Worm (Caenorhabditis elegans): ENCODE measurements around the gene R08B4.3.

The R08B4.3 gene

DNA sequence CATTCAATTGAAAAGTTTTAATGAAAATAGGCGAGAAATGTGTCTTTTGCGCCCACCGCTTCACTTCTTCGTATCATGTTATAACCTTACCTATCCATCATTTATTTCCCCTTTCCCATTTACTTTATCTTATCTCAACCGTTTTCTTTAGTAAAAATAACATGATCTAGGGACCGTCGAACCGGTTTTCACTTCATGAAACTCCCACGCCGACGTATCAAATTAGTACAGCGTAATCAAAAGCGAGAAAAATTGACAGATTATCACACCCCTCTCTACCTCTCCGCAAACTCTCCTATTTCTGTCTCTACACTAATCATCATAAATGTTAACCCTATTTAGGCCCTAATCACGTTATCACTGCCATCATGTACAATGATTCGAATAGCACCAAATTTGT is 16.2 kb upstream of the R08B4.3 start:
- TF ChIP-seq B0310.2 (tag; optimal IDR thresholded peaks at IDR 0.05): no peak
- TF ChIP-seq tbx-11 (GFP tag; IDR thresholded peaks at IDR 0.05): no peak
- TF ChIP-seq sea-1 (GFP tag; conservative IDR thresholded peaks at IDR 0.05): no peak
- no peak for TF ChIP-seq tbx-37 (GFP tag; conservative IDR thresholded peaks at IDR 0.05)
- no peak for TF ChIP-seq ceh-13 (GFP tag; optimal IDR thresholded peaks at IDR 0.05)
- no peak for TF ChIP-seq scrt-1 (GFP tag; IDR thresholded peaks at IDR 0.05)
- TF ChIP-seq flt-1 (GFP tag; IDR thresholded peaks at IDR 0.05): no peak
- no peak for TF ChIP-seq ceh-36 (tag; optimal IDR thresholded peaks at IDR 0.05)
- TF ChIP-seq hnd-1 (tag; optimal IDR thresholded peaks at IDR 0.05): no peak
- no peak for TF ChIP-seq ama-1 (optimal IDR thresholded peaks at IDR 0.05)
- no peak for TF ChIP-seq hmg-4 (GFP tag; optimal IDR thresholded peaks at IDR 0.05)
- no peak for TF ChIP-seq pes-1 (GFP tag; IDR thresholded peaks at IDR 0.05)
- no peak for TF ChIP-seq tra-4 (tag; optimal IDR thresholded peaks at IDR 0.05)
- no peak for TF ChIP-seq hmbx-1 (tag; optimal IDR thresholded peaks at IDR 0.05)
- no peak for TF ChIP-seq aly-1 (tag; optimal IDR thresholded peaks at IDR 0.05)
- TF ChIP-seq ets-7 (tag; optimal IDR thresholded peaks at IDR 0.05): no peak
- no peak for TF ChIP-seq F13C5.2 (tag; optimal IDR thresholded peaks at IDR 0.05)

DNA sequence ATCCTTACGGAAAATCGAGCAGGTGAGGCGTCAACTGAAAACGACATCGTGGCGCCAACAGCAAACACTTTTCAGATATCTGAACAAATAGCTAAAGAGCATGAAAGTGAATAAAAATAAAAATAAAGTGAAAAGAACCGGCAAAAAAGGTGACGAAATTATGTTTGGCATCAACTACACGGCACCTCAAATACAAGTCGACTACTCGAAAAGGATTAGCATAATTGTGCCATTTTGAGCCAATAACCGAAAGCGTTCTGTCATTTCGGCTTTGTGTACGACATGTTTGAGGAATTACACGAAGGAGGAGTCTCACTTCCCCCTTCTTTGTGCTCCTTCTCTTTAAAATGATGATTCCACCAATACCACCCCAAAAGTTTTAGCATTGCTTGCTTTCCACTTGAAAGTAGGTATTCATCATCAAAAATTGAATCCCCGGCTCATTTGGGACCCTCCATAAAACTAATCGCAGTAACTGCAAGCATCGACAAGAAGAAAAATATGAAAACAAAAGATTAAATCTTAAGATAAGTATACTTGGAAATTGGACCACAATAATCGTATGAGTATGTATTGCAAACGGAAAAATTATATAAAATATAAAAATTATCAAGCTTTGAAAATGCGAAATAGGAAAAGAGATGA is 14.1 kb upstream of the R08B4.3 start:
- no peak for TF ChIP-seq tbx-37 (GFP tag; conservative IDR thresholded peaks at IDR 0.05)
- no peak for TF ChIP-seq B0310.2 (tag; optimal IDR thresholded peaks at IDR 0.05)
- TF ChIP-seq aly-1 (tag; optimal IDR thresholded peaks at IDR 0.05): no peak
- no peak for TF ChIP-seq ets-7 (tag; optimal IDR thresholded peaks at IDR 0.05)
- no peak for TF ChIP-seq sea-1 (GFP tag; conservative IDR thresholded peaks at IDR 0.05)
- no peak for TF ChIP-seq scrt-1 (GFP tag; IDR thresholded peaks at IDR 0.05)
- no peak for TF ChIP-seq ceh-36 (tag; optimal IDR thresholded peaks at IDR 0.05)
- TF ChIP-seq ama-1 (optimal IDR thresholded peaks at IDR 0.05): no peak
- no peak for TF ChIP-seq tbx-11 (GFP tag; IDR thresholded peaks at IDR 0.05)
- no peak for TF ChIP-seq pes-1 (GFP tag; IDR thresholded peaks at IDR 0.05)

DNA sequence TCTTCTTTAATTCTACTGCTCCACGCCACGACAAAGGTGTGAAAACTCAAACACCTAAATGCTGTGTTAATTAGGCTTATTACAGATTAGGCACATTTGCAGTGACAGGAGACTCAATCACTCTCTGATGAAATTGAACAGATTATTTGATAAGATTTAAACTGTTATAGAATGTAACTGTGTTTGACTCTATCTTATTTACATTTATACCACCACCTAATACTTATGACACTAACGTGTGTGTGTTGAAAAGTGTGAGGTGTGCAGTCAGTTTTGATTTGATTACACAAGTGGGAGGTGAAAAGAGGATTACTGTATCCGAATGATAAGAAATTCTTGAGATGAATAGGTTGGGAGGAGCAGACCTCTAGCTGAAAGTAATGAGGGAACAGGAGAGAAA is 11.5 kb upstream of the R08B4.3 start:
- TF ChIP-seq scrt-1 (GFP tag; IDR thresholded peaks at IDR 0.05): no peak
- no peak for TF ChIP-seq aly-1 (tag; optimal IDR thresholded peaks at IDR 0.05)
- no peak for TF ChIP-seq ama-1 (optimal IDR thresholded peaks at IDR 0.05)
- TF ChIP-seq tbx-37 (GFP tag; conservative IDR thresholded peaks at IDR 0.05): no peak
- no peak for TF ChIP-seq hnd-1 (tag; optimal IDR thresholded peaks at IDR 0.05)
- TF ChIP-seq sea-1 (GFP tag; conservative IDR thresholded peaks at IDR 0.05): no peak
- no peak for TF ChIP-seq ceh-36 (tag; optimal IDR thresholded peaks at IDR 0.05)
- no peak for TF ChIP-seq tra-4 (tag; optimal IDR thresholded peaks at IDR 0.05)
- TF ChIP-seq B0310.2 (tag; optimal IDR thresholded peaks at IDR 0.05): no peak
- no peak for TF ChIP-seq ets-7 (tag; optimal IDR thresholded peaks at IDR 0.05)
- TF ChIP-seq hmg-4 (GFP tag; optimal IDR thresholded peaks at IDR 0.05): no peak
- TF ChIP-seq ceh-13 (GFP tag; optimal IDR thresholded peaks at IDR 0.05): no peak
- no peak for TF ChIP-seq F13C5.2 (tag; optimal IDR thresholded peaks at IDR 0.05)
- TF ChIP-seq flt-1 (GFP tag; IDR thresholded peaks at IDR 0.05): no peak
- no peak for TF ChIP-seq tbx-11 (GFP tag; IDR thresholded peaks at IDR 0.05)
- no peak for TF ChIP-seq hmbx-1 (tag; optimal IDR thresholded peaks at IDR 0.05)
- TF ChIP-seq pes-1 (GFP tag; IDR thresholded peaks at IDR 0.05): no peak

DNA sequence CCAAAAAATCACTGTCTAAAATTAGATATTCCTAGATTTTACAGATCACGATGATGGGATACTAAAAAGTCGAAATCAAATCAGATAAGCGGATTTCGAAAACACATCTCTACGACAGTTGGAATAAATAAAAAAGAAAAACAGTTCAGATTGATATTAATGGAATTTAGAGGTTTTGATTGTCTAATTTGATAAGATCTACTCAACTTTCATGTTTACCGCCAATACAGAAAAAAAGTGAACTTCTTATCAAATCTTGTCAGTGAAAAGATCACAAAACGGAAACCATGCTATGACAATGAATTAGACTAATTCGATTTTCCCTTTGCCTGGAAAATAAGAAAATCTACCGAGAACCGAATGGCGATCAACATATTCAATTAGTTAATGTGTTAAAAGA is 5.5 kb upstream of the R08B4.3 start:
- TF ChIP-seq ets-7 (tag; optimal IDR thresholded peaks at IDR 0.05) (no peak), hmg-4 (GFP tag; optimal IDR thresholded peaks at IDR 0.05) (no peak), tbx-11 (GFP tag; IDR thresholded peaks at IDR 0.05) (no peak), pes-1 (GFP tag; IDR thresholded peaks at IDR 0.05) (no peak), hmbx-1 (tag; optimal IDR thresholded peaks at IDR 0.05) (no peak)

DNA sequence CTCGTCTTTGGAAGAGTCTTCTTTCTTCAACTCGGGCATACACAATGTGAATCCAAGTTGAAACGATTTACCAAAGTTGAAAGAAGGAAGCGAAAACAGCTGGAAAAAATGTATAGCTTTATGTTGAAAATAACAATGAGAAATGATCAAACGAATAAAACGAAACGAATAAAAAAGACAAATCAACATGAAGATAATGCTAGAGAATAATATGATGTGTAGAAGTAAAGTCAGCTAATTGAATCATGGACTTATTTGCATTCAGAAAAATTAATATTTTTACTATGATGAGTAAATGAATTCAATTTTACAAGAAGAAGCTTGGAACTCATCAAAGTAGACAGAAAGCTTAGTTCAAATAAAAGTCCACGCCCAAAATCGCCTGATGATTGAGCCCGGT is 4.7 kb upstream of the R08B4.3 start, which contains the start of gene alr-1:
alr-1 (minus strand) TSS at position 101 of the 400 bp plus-strand sequence.
- TF ChIP-seq hnd-1 (tag; optimal IDR thresholded peaks at IDR 0.05): no peak
- no peak for TF ChIP-seq tbx-11 (GFP tag; IDR thresholded peaks at IDR 0.05)
- no peak for TF ChIP-seq ama-1 (optimal IDR thresholded peaks at IDR 0.05)
- no peak for TF ChIP-seq scrt-1 (GFP tag; IDR thresholded peaks at IDR 0.05)
- TF ChIP-seq sea-1 (GFP tag; conservative IDR thresholded peaks at IDR 0.05): no peak
- no peak for TF ChIP-seq B0310.2 (tag; optimal IDR thresholded peaks at IDR 0.05)
- no peak for TF ChIP-seq hmbx-1 (tag; optimal IDR thresholded peaks at IDR 0.05)

DNA sequence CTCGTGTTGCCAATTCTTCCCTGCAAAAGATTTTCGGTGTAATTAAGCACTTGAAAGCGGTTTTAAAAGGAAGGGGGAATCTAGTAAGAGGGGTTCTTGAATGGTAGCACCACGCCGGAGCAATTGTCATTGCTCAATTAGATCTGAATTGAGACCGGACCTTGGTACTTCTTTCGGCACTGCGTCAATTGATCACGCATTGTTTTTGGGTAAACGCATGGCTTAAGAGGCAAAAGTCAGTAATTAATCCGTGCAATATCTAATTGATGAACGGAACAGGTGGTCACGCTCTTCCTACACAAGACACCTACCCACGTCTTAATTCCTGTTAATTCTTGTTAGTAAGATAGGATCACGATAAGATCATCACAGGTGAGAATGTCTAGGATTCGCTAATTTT is 3.2 kb upstream of the R08B4.3 start:
- no peak for TF ChIP-seq ets-7 (tag; optimal IDR thresholded peaks at IDR 0.05)
- TF ChIP-seq tra-4 (tag; optimal IDR thresholded peaks at IDR 0.05): no peak
- TF ChIP-seq tbx-37 (GFP tag; conservative IDR thresholded peaks at IDR 0.05): no peak
- no peak for TF ChIP-seq aly-1 (tag; optimal IDR thresholded peaks at IDR 0.05)
- TF ChIP-seq ceh-13 (GFP tag; optimal IDR thresholded peaks at IDR 0.05): no peak

DNA sequence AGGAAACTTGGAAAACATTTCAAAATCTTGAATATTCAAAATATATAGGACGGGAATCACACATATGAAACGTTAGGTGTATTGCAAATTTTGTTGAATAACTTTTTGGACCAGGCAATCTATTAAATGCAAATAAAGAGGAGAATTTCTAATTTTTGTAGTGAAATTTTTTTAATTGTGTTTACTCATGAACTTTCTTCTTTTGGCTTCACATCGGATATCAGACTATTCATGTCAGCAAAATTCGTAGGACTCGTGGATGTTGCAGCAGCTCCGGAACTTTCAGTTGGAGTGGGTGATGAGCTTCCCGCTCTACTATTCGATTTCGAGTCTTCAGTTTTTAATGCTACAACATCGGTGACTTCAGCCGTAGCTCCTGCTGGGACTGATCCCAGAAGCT is 1.6 kb upstream of the R08B4.3 start:
- TF ChIP-seq F13C5.2 (tag; optimal IDR thresholded peaks at IDR 0.05) (no peak), flt-1 (GFP tag; IDR thresholded peaks at IDR 0.05) (no peak), pes-1 (GFP tag; IDR thresholded peaks at IDR 0.05) (no peak), hmg-4 (GFP tag; optimal IDR thresholded peaks at IDR 0.05) (no peak), hnd-1 (tag; optimal IDR thresholded peaks at IDR 0.05) (no peak), B0310.2 (tag; optimal IDR thresholded peaks at IDR 0.05) (no peak), tbx-37 (GFP tag; conservative IDR thresholded peaks at IDR 0.05) (no peak), ceh-13 (GFP tag; optimal IDR thresholded peaks at IDR 0.05) (no peak), scrt-1 (GFP tag; IDR thresholded peaks at IDR 0.05) (no peak), ceh-36 (tag; optimal IDR thresholded peaks at IDR 0.05) (no peak), ama-1 (optimal IDR thresholded peaks at IDR 0.05) (no peak), tra-4 (tag; optimal IDR thresholded peaks at IDR 0.05) (no peak), hmbx-1 (tag; optimal IDR thresholded peaks at IDR 0.05) (no peak), sea-1 (GFP tag; conservative IDR thresholded peaks at IDR 0.05) (no peak), ets-7 (tag; optimal IDR thresholded peaks at IDR 0.05) (no peak), aly-1 (tag; optimal IDR thresholded peaks at IDR 0.05) (no peak), tbx-11 (GFP tag; IDR thresholded peaks at IDR 0.05) (no peak)

DNA sequence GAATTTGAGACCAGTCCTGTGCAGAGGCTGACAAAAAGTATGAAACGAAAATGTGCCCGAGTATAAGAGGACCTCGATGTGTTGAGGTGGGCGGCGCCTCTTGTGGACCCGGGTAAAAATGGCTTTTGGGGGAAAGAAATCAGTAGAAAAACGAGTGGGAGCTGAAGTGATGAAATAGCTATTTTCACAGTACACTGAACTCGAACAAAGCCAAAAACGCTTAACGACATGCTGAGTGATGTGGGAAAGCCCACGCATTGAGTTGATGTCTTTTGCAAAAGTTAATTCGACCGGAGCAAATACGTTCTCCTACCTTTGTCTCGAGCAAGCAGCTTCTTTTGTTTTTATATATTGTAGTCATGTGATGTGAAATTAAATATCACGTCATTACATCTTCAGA is 4.1 kb downstream of the R08B4.3 start, which contains the start of gene nlp-66:
nlp-66 (minus strand) TSS at position 101 of the 400 bp plus-strand sequence.
- TF ChIP-seq B0310.2 (tag; optimal IDR thresholded peaks at IDR 0.05) (no peak), F13C5.2 (tag; optimal IDR thresholded peaks at IDR 0.05) (no peak), scrt-1 (GFP tag; IDR thresholded peaks at IDR 0.05) (no peak), pes-1 (GFP tag; IDR thresholded peaks at IDR 0.05) (no peak), sea-1 (GFP tag; conservative IDR thresholded peaks at IDR 0.05) (no peak)
